Fruit fly (Drosophila melanogaster): ENCODE measurements around the gene JMJD7.
A peak's percentile ranks its signal among the peaks of the same experiment; 100 is the strongest.

JMJD7 gene

DNA sequence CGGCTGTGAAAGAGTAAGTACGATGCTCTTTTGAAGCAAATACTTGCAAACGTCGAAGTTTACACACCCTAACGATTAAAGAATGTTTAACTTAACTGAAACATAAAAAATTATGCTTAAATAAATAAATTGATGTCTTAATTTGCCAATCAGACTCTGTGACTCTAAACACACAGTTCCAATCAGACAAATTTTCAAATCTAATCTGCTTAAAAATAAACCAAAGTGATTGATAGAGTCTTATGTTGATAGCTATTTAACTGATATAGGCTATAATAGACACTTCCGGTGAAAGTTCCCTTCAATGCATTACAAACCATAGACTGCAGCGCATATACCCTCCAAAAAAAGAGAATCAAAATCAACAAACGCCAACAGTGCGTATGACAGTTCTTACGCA is 1.5 kb upstream of the JMJD7 start (continued):
- TF ChIP-seq Hsf (GFP tag; optimal IDR thresholded peaks at IDR 0.05) (peak; percentile 10), hkb (optimal IDR thresholded peaks at IDR 0.05) (no peak), hkb (GFP tag; IDR thresholded peaks at IDR 0.05) (0 out of 2 replicates have a peak, but pooled peaks have one; percentile 20), CG4424 (GFP tag; optimal IDR thresholded peaks at IDR 0.05) (peak; percentile 0), insv (GFP tag; optimal IDR thresholded peaks at IDR 0.05) (peak; percentile 4 to 90), D19A (tag; optimal IDR thresholded peaks at IDR 0.05) (peak; percentile 81), Xbp1 (GFP tag; optimal IDR thresholded peaks at IDR 0.05) (peak; percentile 1), hb (GFP tag; IDR thresholded peaks at IDR 0.05; ENCODE audit: partially characterized antibody) (no peak), shn (GFP tag; optimal IDR thresholded peaks at IDR 0.05) (no peak), dmrt99B (tag; optimal IDR thresholded peaks at IDR 0.05) (peak; percentile 42), so (GFP tag; IDR thresholded peaks at IDR 0.05) (no peak), CG2678 (tag; optimal IDR thresholded peaks at IDR 0.05) (peak; percentile 38), CG10209 (GFP tag; optimal IDR thresholded peaks at IDR 0.05) (no peak), CG18599 (GFP tag; optimal IDR thresholded peaks at IDR 0.05) (peak; percentile 15)

DNA sequence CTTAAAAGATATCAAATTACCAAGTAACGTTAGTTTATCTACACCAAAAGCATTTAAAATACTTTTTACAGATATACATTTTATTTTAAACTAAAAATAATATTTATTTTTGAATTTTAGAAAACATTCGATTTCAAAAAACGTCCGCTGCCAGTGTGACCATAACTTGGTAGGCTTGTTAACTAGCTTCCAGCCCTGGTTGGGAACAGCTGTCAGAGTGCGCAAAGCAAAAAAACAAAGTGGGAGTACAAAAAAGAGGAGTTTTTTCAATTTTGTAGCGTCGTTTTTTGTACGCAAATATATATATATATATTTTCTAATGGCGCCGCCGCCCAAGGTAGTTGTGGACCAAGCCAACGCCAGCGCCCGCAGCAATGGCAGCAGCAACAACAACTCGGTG is 7.7 kb downstream of the JMJD7 start, which contains the start of gene cmb:
cmb (plus strand) TSS at position 195 of the 400 bp plus-strand sequence.
- peak; percentile 43 for TF ChIP-seq CTCF (GFP tag; optimal IDR thresholded peaks at IDR 0.05)
- TF ChIP-seq CG14710 (tag; optimal IDR thresholded peaks at IDR 0.05): peak; percentile 76
- no peak for TF ChIP-seq CG1603 (tag; optimal IDR thresholded peaks at IDR 0.05)
- TF ChIP-seq CG15479 (GFP tag; optimal IDR thresholded peaks at IDR 0.05): peak; percentile 68
- TF ChIP-seq ash1 (GFP tag; optimal IDR thresholded peaks at IDR 0.05): no peak
- TF ChIP-seq seq (GFP tag; IDR thresholded peaks at IDR 0.05): no peak
- no peak for TF ChIP-seq unpg (GFP tag; optimal IDR thresholded peaks at IDR 0.05)
- TF ChIP-seq Hmr (GFP tag; optimal IDR thresholded peaks at IDR 0.05): no peak
- TF ChIP-seq Myb (GFP tag; optimal IDR thresholded peaks at IDR 0.05): peak; percentile 35
- TF ChIP-seq trem (tag; optimal IDR thresholded peaks at IDR 0.05): peak; percentile 40
- TF ChIP-seq NfI (GFP tag; optimal IDR thresholded peaks at IDR 0.05): no peak
- 0 out of 2 replicates have a peak, but pooled peaks have one; percentile 22 for TF ChIP-seq Dref (GFP tag; IDR thresholded peaks at IDR 0.05)
- TF ChIP-seq Scr (GFP tag; IDR thresholded peaks at IDR 0.05; ENCODE audit: partially characterized antibody): 0 out of 2 replicates have a peak, but pooled peaks have one; percentile 16
- peak; percentile 90 for TF ChIP-seq Drgx (GFP tag; IDR thresholded peaks at IDR 0.05)
- peak; percentile 19 for TF ChIP-seq CG10267 (tag; optimal IDR thresholded peaks at IDR 0.05)
- no peak for TF ChIP-seq Fer2 (tag; optimal IDR thresholded peaks at IDR 0.05)
- no peak for TF ChIP-seq Hmx (GFP tag; optimal IDR thresholded peaks at IDR 0.05)
- no peak; the same call in 1 of the 2 replicates for TF ChIP-seq vvl (GFP tag; IDR thresholded peaks at IDR 0.05)
- TF ChIP-seq Tbp (GFP tag; optimal IDR thresholded peaks at IDR 0.05): no peak
- TF ChIP-seq btn (GFP tag; optimal IDR thresholded peaks at IDR 0.05): no peak
- TF ChIP-seq CG12391 (tag; optimal IDR thresholded peaks at IDR 0.05): peak; percentile 9
- TF ChIP-seq CG2712 (tag; optimal IDR thresholded peaks at IDR 0.05): peak; percentile 47
- TF ChIP-seq org-1 (GFP tag; optimal IDR thresholded peaks at IDR 0.05): no peak
- TF ChIP-seq MBD-R2 (GFP tag; IDR thresholded peaks at IDR 0.05): peak; percentile 96
- TF ChIP-seq stwl (tag; optimal IDR thresholded peaks at IDR 0.05): peak; percentile 89
- peak; percentile 27 for TF ChIP-seq phol (tag; optimal IDR thresholded peaks at IDR 0.05)
- TF ChIP-seq bsh (GFP tag; optimal IDR thresholded peaks at IDR 0.05): peak in 1 of 2 experiments; percentile 95
- TF ChIP-seq CG10565 (GFP tag; optimal IDR thresholded peaks at IDR 0.05): no peak
- TF ChIP-seq CG6791 (GFP tag; IDR thresholded peaks at IDR 0.05; ENCODE audit: partially characterized antibody): no peak
- TF ChIP-seq CG8924 (tag; optimal IDR thresholded peaks at IDR 0.05): no peak
- peak; percentile 17 for TF ChIP-seq Lhr (GFP tag; optimal IDR thresholded peaks at IDR 0.05)
- no peak for TF ChIP-seq CG12236 (GFP tag; optimal IDR thresholded peaks at IDR 0.05)
- peak; percentile 38; the same call in 1 of the 3 replicates for TF ChIP-seq row (GFP tag; IDR thresholded peaks at IDR 0.05)
- peak; percentile 8 for TF ChIP-seq nmo (GFP tag; optimal IDR thresholded peaks at IDR 0.05)
- TF ChIP-seq CG11247 (GFP tag; IDR thresholded peaks at IDR 0.05): no peak
- no peak for TF ChIP-seq CG3838 (GFP tag; optimal IDR thresholded peaks at IDR 0.05)
- TF ChIP-seq Fer1 (GFP tag; optimal IDR thresholded peaks at IDR 0.05): no peak

Measured in whole organism, embryonic.